Fruit fly (Drosophila melanogaster) whole organism, adult: ENCODE results near the gene ova.

Experiments used
- CG11617 ChIP-seq: fragments of 200-800 bp; sonication (Bioruptor generic); optimal IDR thresholded peaks from 2 replicates; lab custom pipeline; 2017; ENCODE audit warnings: mild to moderate bottlenecking, missing biosample characterization, missing genetic modification reagents, missing genetic modification characterization
- CG12768 ChIP-seq: fragments of 200-800 bp; sonication (Bioruptor generic); optimal IDR thresholded peaks from 2 replicates; lab custom pipeline; 2017; ENCODE audit warnings: missing biosample characterization, missing genetic modification characterization, mild to moderate bottlenecking, moderate library complexity, missing genetic modification reagents
- CG14711 ChIP-seq: fragments of 200-800 bp; sonication (Bioruptor generic); optimal IDR thresholded peaks from 2 replicates; lab custom pipeline; 2018; ENCODE audit warnings: missing biosample characterization, mild to moderate bottlenecking, missing genetic modification characterization, moderate library complexity
- CG1620 ChIP-seq: fragments of 200-800 bp; sonication (Bioruptor generic); optimal IDR thresholded peaks from 2 replicates; lab custom pipeline; 2016; ENCODE audit warnings: missing biosample characterization, missing genetic modification characterization
- CG33017 ChIP-seq: fragments of 200-800 bp; sonication (Bioruptor generic); optimal IDR thresholded peaks from 2 replicates; lab custom pipeline; 2018; ENCODE audit warnings: missing biosample characterization, mild to moderate bottlenecking, missing genetic modification characterization, moderate library complexity
- CG5204 ChIP-seq: fragments of 200-800 bp; sonication (Bioruptor generic); optimal IDR thresholded peaks from 2 replicates; lab custom pipeline; 2016; ENCODE audit warnings: missing biosample characterization, missing genetic modification characterization
- CG7045 ChIP-seq: fragments of 200-800 bp; sonication (Bioruptor generic); optimal IDR thresholded peaks from 2 replicates; lab custom pipeline; 2017; ENCODE audit warnings: missing biosample characterization, mild to moderate bottlenecking, missing genetic modification characterization
- CG7101 ChIP-seq: fragments of 200-800 bp; sonication (Bioruptor generic); optimal IDR thresholded peaks from 2 replicates; lab custom pipeline; 2018; ENCODE audit warnings: missing biosample characterization, mild to moderate bottlenecking, missing genetic modification characterization, moderate library complexity
- Clk ChIP-seq: fragments of 200-800 bp; sonication (Bioruptor generic); optimal IDR thresholded peaks from 2 replicates; lab custom pipeline; 2017; ENCODE audit warnings: missing biosample characterization, missing genetic modification characterization
- Crg-1 ChIP-seq: fragments of 200-800 bp; sonication (Bioruptor generic); optimal IDR thresholded peaks from 2 replicates; lab custom pipeline; 2016; ENCODE audit warnings: missing biosample characterization, missing genetic modification characterization
- Hr96 ChIP-seq: fragments of 200-800 bp; sonication (Bioruptor generic); optimal IDR thresholded peaks from 2 replicates; lab custom pipeline; 2016; ENCODE audit warnings: missing biosample characterization, missing genetic modification characterization
- Mnt ChIP-seq: fragments of 200-800 bp; sonication (Bioruptor generic); optimal IDR thresholded peaks from 2 replicates; lab custom pipeline; 2016; ENCODE audit warnings: missing biosample characterization, mild to moderate bottlenecking, missing genetic modification characterization
- bab1 ChIP-seq: fragments of 200-800 bp; sonication (Bioruptor generic); optimal IDR thresholded peaks from 3 replicates; lab custom pipeline; 2019; ENCODE audit warnings: missing biosample characterization, mild to moderate bottlenecking, missing genetic modification characterization, moderate library complexity
- cic ChIP-seq: fragments of 200-800 bp; sonication (Bioruptor generic); optimal IDR thresholded peaks from 2 replicates; lab custom pipeline; 2017; ENCODE audit warnings: missing biosample characterization, mild to moderate bottlenecking, missing genetic modification characterization, moderate library complexity
- cnc ChIP-seq, 2 experiments: fragments of >200 bp; optimal IDR thresholded peaks; 2 replicates each; lab custom pipeline; 2017
- kay ChIP-seq: fragments of 200-800 bp; sonication (Bioruptor generic); peaks from one replicate; lab custom pipeline; 2016; ENCODE audit warnings: missing biosample characterization, missing genetic modification characterization, borderline replicate concordance
- ovo ChIP-seq: fragments of 200-800 bp; sonication (Bioruptor generic); optimal IDR thresholded peaks from 2 replicates; lab custom pipeline; 2016; ENCODE audit warnings: missing biosample characterization, missing genetic modification characterization
- pad ChIP-seq: fragments of 200-800 bp; sonication (Bioruptor generic); optimal IDR thresholded peaks from 3 replicates; lab custom pipeline; 2017; ENCODE audit warnings: missing biosample characterization, missing genetic modification characterization, mild to moderate bottlenecking, moderate library complexity, missing genetic modification reagents
- tj ChIP-seq: fragments of 200-800 bp; sonication (Bioruptor generic); optimal IDR thresholded peaks from 3 replicates; lab custom pipeline; 2017; ENCODE audit warnings: missing biosample characterization, mild to moderate bottlenecking, missing genetic modification characterization, moderate library complexity
- toe ChIP-seq: fragments of 200-800 bp; sonication (Bioruptor generic); optimal IDR thresholded peaks from 2 replicates; lab custom pipeline; 2016; ENCODE audit warnings: missing biosample characterization, missing genetic modification characterization

Gene ova

DNA sequence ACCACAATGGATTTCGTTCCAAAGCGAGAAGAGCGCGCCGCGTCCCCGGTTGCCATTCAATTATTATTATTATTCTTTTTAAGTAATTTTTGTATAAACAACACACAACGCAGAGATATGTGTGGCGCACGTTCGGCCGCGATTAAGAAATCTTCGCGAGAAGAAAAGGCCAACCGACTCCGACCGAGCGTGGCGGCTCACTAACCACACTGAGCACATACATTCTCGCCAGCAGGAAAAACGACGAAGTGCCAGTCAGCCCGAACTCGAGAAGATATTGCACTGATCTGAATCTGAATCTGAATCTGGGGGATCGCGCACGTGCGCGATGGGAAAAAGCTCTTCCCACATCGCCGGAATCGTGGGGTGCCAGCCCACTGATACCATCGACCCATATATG, 32.6 kb downstream of the ova start, which contains the start of gene Sur:
Gene Sur, minus strand, starts transcription at position 207 of the 400 bp plus-strand sequence.
- TF ChIP-seq Hr96 (GFP tag; lab: Kevin White, UChicago) (no peak), Crg-1 (no peak), cnc (optimal IDR thresholded peaks at IDR 0.05; lab: Kevin White, UChicago) (no peak), CG33017 (tag; lab: Kevin White, UChicago) (no peak), CG11617 (no peak), CG7045 (GFP tag; lab: Kevin White, UChicago) (no peak), ovo (GFP tag; lab: Kevin White, UChicago) (no peak), CG12768 (no peak), bab1 (GFP tag; lab: Kevin White, UChicago) (no peak), Mnt (no peak), CG7101 (tag; lab: Kevin White, UChicago) (no peak), Clk (GFP tag; lab: Kevin White, UChicago) (no peak), cic (GFP tag; lab: Kevin White, UChicago) (no peak), toe (GFP tag; lab: Kevin White, UChicago) (no peak), pad (GFP tag; lab: Kevin White, UChicago) (no peak), CG14711 (no peak)

DNA sequence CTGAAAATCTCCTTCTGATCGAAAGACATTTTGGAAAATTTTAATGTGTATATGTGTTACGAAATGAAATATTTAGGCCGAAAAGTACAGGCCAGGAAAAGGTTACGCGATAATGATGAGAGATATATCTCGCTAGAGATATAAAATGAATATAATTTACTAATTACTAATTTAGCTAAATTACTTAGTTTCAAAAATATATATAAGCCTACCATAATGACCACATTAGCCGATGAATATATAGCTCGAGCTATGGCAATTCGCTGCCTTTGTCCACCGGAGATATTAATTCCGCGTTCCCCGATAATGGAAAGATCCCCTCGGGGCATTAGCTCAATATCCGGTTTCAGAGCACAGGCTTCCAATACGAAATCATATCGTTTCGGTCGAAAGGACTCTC, 40.1 kb downstream of the ova start, which contains the start of gene Fum4:
Gene Fum4, minus strand, starts transcription at position 101 of the 400 bp plus-strand sequence.
- TF ChIP-seq CG7101 (tag; lab: Kevin White, UChicago) = no peak
- no peak for TF ChIP-seq CG12768
- TF ChIP-seq CG5204 (GFP tag; lab: Kevin White, UChicago) = no peak
- TF ChIP-seq tj (GFP tag; lab: Kevin White, UChicago) = no peak
- TF ChIP-seq CG33017 (tag; lab: Kevin White, UChicago) = no peak
- TF ChIP-seq ovo (GFP tag; lab: Kevin White, UChicago) = no peak
- TF ChIP-seq CG1620 (GFP tag; lab: Kevin White, UChicago) = no peak
- no peak for TF ChIP-seq cnc (optimal IDR thresholded peaks at IDR 0.05; lab: Kevin White, UChicago)
- no peak for TF ChIP-seq CG7045 (GFP tag; lab: Kevin White, UChicago)
- no peak for TF ChIP-seq Hr96 (GFP tag; lab: Kevin White, UChicago)
- no peak for TF ChIP-seq toe (GFP tag; lab: Kevin White, UChicago)

DNA sequence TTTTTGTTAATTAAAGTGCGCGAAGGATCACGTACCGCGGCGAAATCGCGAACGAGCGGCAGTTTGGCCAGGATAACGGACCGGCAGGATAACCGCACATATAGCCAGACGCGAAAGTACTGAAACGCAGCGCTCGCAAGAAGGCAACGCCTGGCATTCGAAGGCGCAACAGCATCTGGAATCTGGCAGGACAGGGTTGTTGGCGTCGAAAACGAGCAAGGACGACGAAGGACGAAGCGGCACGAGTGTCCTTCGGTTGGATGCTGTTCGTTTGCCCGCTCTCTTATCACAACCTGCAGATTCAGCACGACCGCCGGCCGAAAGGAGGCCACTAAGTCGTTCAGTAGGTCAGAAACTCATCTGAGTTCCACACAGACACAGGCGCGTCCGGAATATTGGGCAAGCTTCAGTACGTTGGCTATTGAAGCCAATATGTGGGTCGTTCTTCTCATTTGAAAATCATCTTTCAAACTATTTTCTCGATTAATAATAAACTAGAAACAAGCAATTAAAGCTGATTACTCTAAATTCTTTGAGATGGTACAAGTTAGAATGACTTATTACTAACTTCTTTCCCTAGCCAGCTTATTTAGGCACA, 51.2 kb downstream of the ova start, which contains the start of gene CG44153:
Gene CG44153, minus strand, starts transcription at position 75 of the 598 bp plus-strand sequence.
- TF ChIP-seq bab1 (GFP tag; lab: Kevin White, UChicago) (no peak), CG1620 (GFP tag; lab: Kevin White, UChicago) (no peak), Crg-1 (no peak), cic (GFP tag; lab: Kevin White, UChicago) (no peak), cnc (optimal IDR thresholded peaks at IDR 0.05; lab: Kevin White, UChicago) (no peak), Hr96 (GFP tag; lab: Kevin White, UChicago) (no peak), CG11617 (no peak), CG33017 (tag; lab: Kevin White, UChicago) (no peak), Clk (GFP tag; lab: Kevin White, UChicago) (no peak), CG5204 (GFP tag; lab: Kevin White, UChicago) (no peak), tj (GFP tag; lab: Kevin White, UChicago) (no peak), ovo (GFP tag; lab: Kevin White, UChicago) (no peak), kay (no peak), CG14711 (no peak), pad (GFP tag; lab: Kevin White, UChicago) (no peak), toe (GFP tag; lab: Kevin White, UChicago) (no peak), CG7045 (GFP tag; lab: Kevin White, UChicago) (no peak), Mnt (no peak), CG7101 (tag; lab: Kevin White, UChicago) (no peak), CG12768 (no peak)
